Worm (Caenorhabditis elegans) whole organism, L2 larva: ENCODE measurements around the gene pgm-2.

ENCODE experiments used
- R02D3.7 ChIP-seq: fragments of 150-350 bp; optimal IDR thresholded peaks from 2 replicates; lab custom pipeline; 2014; ENCODE audit warnings: missing biosample characterization, missing genetic modification characterization
- nhr-77 ChIP-seq: fragments of 150-350 bp; optimal IDR thresholded peaks from 2 replicates; lab custom pipeline; 2014; ENCODE audit warnings: missing biosample characterization, missing genetic modification characterization

- no peak for TF ChIP-seq nhr-77 (tag; lab: Kevin White, UChicago)
- no peak for TF ChIP-seq R02D3.7
Observed at ce11 chrIII:13262987-13263386, 36.2 kb upstream of the pgm-2 start, which contains the start of gene F56A8.4.
